Worm (Caenorhabditis elegans) whole organism, L3 larva: ENCODE measurements around the gene lgc-54.

Experiments
- R02D3.7 ChIP-seq: fragments of 150-350 bp; optimal IDR thresholded peaks from 2 replicates; lab custom pipeline; 2014; ENCODE audit warnings: missing biosample characterization, missing genetic modification characterization
- ZK546.5 ChIP-seq: sonication (generic microtip); optimal IDR thresholded peaks from 2 replicates; lab custom pipeline; 2017; ENCODE audit warnings: missing biosample characterization, missing genetic modification characterization
- aly-2 ChIP-seq: fragments of 150-350 bp; optimal IDR thresholded peaks from 2 replicates; lab custom pipeline; 2014; ENCODE audit warnings: missing biosample characterization, missing genetic modification characterization
- ama-1 ChIP-seq: fragments of 150-350 bp; optimal IDR thresholded peaks from 2 replicates; lab custom pipeline; 2018
- ceh-16 ChIP-seq: sonication (generic microtip); optimal IDR thresholded peaks from 2 replicates; lab custom pipeline; 2017; ENCODE audit warnings: missing biosample characterization, missing genetic modification characterization
- ceh-82 ChIP-seq: fragments of 150-350 bp; optimal IDR thresholded peaks from 2 replicates; lab custom pipeline; 2014; ENCODE audit warnings: missing biosample characterization, missing genetic modification characterization
- ceh-9 ChIP-seq: sonication (generic microtip); optimal IDR thresholded peaks from 2 replicates; lab custom pipeline; 2018; ENCODE audit warnings: missing biosample characterization, missing genetic modification characterization
- daf-12 ChIP-seq: fragments of 150-350 bp; optimal IDR thresholded peaks from 2 replicates; lab custom pipeline; 2014; ENCODE audit warnings: missing biosample characterization, missing genetic modification reagents, missing genetic modification characterization
- egl-27 ChIP-seq: sonication (generic microtip); optimal IDR thresholded peaks from 4 replicates; lab custom pipeline; 2017; ENCODE audit warnings: missing biosample characterization, missing genetic modification reagents, missing genetic modification characterization
- egl-5 ChIP-seq: fragments of 150-350 bp; optimal IDR thresholded peaks from 2 replicates; lab custom pipeline; 2017; ENCODE audit warnings: missing biosample characterization, missing genetic modification reagents, missing genetic modification characterization, inconsistent platforms
- elt-2 ChIP-seq: sonication (generic microtip); optimal IDR thresholded peaks from 2 replicates; lab custom pipeline; 2016; ENCODE audit warnings: missing genetic modification reagents, mild to moderate bottlenecking, missing genetic modification characterization, missing compliant biosample characterization
- elt-3 ChIP-seq, 3 experiments: fragments of 150-350 bp in 1 of 3; sonication (generic microtip) in 2 of 3; optimal IDR thresholded peaks; 2 replicates in 2 of 3; 4 replicates in 1 of 3; lab custom pipeline; 2014 to 2017; ENCODE audit warnings: missing biosample characterization in 3 of 3, missing genetic modification characterization in 3 of 3
- eor-1 ChIP-seq, 2 experiments: fragments of 150-350 bp; optimal IDR thresholded peaks; 2 replicates each; lab custom pipeline; 2014 to 2018; ENCODE audit warnings: missing biosample characterization in 2 of 2, missing genetic modification characterization in 2 of 2
- fkh-10 ChIP-seq: sonication (generic microtip); optimal IDR thresholded peaks from 2 replicates; lab custom pipeline; 2017; ENCODE audit warnings: missing biosample characterization, missing genetic modification reagents, missing genetic modification characterization
- fkh-2 ChIP-seq: fragments of 150-350 bp; optimal IDR thresholded peaks from 2 replicates; lab custom pipeline; 2014; ENCODE audit warnings: missing biosample characterization, missing genetic modification reagents, missing genetic modification characterization
- fos-1 ChIP-seq: fragments of 150-350 bp; optimal IDR thresholded peaks from 2 replicates; lab custom pipeline; 2014; ENCODE audit warnings: missing biosample characterization, missing genetic modification characterization
- hmg-11 ChIP-seq: sonication (generic microtip); optimal IDR thresholded peaks from 2 replicates; lab custom pipeline; 2016; ENCODE audit warnings: missing genetic modification characterization, missing compliant biosample characterization
- lin-15B ChIP-seq: fragments of 150-350 bp; optimal IDR thresholded peaks from 2 replicates; lab custom pipeline; 2014; ENCODE audit warnings: missing biosample characterization, missing genetic modification characterization
- mdl-1 ChIP-seq: fragments of 150-350 bp; optimal IDR thresholded peaks from 2 replicates; lab custom pipeline; 2014; ENCODE audit warnings: missing biosample characterization, missing genetic modification characterization
- mml-1 ChIP-seq: fragments of 150-350 bp; sonication (generic microtip); optimal IDR thresholded peaks from 3 replicates; lab custom pipeline; 2014; ENCODE audit warnings: missing biosample characterization, missing genetic modification characterization
- nfya-1 ChIP-seq: sonication (generic microtip); optimal IDR thresholded peaks from 2 replicates; lab custom pipeline; 2017; ENCODE audit warnings: missing genetic modification characterization, mild to moderate bottlenecking, missing compliant biosample characterization, antibody characterized with exemption, moderate library complexity; ENCODE audit not compliant: insufficient read depth
- nhr-11 ChIP-seq: fragments of 150-350 bp; optimal IDR thresholded peaks from 2 replicates; lab custom pipeline; 2014; ENCODE audit warnings: missing biosample characterization, missing genetic modification characterization
- nhr-12 ChIP-seq: fragments of 150-350 bp; optimal IDR thresholded peaks from 2 replicates; lab custom pipeline; 2014; ENCODE audit warnings: missing biosample characterization, missing genetic modification characterization
- nhr-23 ChIP-seq: fragments of 150-350 bp; optimal IDR thresholded peaks from 2 replicates; lab custom pipeline; 2014; ENCODE audit warnings: missing biosample characterization, missing genetic modification reagents, missing genetic modification characterization
- nhr-237 ChIP-seq: fragments of 150-350 bp; optimal IDR thresholded peaks from 2 replicates; lab custom pipeline; 2014; ENCODE audit warnings: missing biosample characterization, missing genetic modification characterization
- nhr-28 ChIP-seq: fragments of 150-350 bp; optimal IDR thresholded peaks from 2 replicates; lab custom pipeline; 2014; ENCODE audit warnings: missing biosample characterization, missing genetic modification characterization
- nhr-43 ChIP-seq: sonication (generic microtip); optimal IDR thresholded peaks from 2 replicates; lab custom pipeline; 2016; ENCODE audit warnings: mild to moderate bottlenecking, missing genetic modification characterization, missing compliant biosample characterization; ENCODE audit not compliant: poor library complexity, severe bottlenecking
- nhr-67 ChIP-seq: fragments of 150-350 bp; optimal IDR thresholded peaks from 2 replicates; lab custom pipeline; 2014; ENCODE audit warnings: missing biosample characterization, missing genetic modification characterization
- nhr-76 ChIP-seq: fragments of 150-350 bp; sonication (generic microtip); optimal IDR thresholded peaks from 5 replicates; lab custom pipeline; 2014; ENCODE audit warnings: missing biosample characterization, missing genetic modification characterization
- pha-4 ChIP-seq: fragments of 150-350 bp; optimal IDR thresholded peaks from 2 replicates; lab custom pipeline; 2014; ENCODE audit warnings: missing biosample characterization, missing genetic modification reagents, missing genetic modification characterization
- skn-1 ChIP-seq: fragments of 150-350 bp; optimal IDR thresholded peaks from 2 replicates; lab custom pipeline; 2014; ENCODE audit warnings: missing biosample characterization, missing genetic modification characterization
- snpc-4 ChIP-seq: fragments of 150-350 bp; optimal IDR thresholded peaks from 2 replicates; lab custom pipeline; 2014; ENCODE audit warnings: missing biosample characterization, missing genetic modification characterization
- unc-39 ChIP-seq: sonication (generic microtip); optimal IDR thresholded peaks from 4 replicates; lab custom pipeline; 2017; ENCODE audit warnings: missing biosample characterization, missing genetic modification characterization
- zag-1 ChIP-seq: fragments of 150-350 bp; optimal IDR thresholded peaks from 2 replicates; lab custom pipeline; 2014; ENCODE audit warnings: missing biosample characterization, missing genetic modification characterization
- ztf-11 ChIP-seq: fragments of 150-350 bp; optimal IDR thresholded peaks from 2 replicates; lab custom pipeline; 2014; ENCODE audit warnings: missing biosample characterization, missing genetic modification characterization
- ztf-4 ChIP-seq: fragments of 150-350 bp; optimal IDR thresholded peaks from 2 replicates; lab custom pipeline; 2014; ENCODE audit warnings: missing biosample characterization, missing genetic modification characterization

lgc-54 gene

DNA sequence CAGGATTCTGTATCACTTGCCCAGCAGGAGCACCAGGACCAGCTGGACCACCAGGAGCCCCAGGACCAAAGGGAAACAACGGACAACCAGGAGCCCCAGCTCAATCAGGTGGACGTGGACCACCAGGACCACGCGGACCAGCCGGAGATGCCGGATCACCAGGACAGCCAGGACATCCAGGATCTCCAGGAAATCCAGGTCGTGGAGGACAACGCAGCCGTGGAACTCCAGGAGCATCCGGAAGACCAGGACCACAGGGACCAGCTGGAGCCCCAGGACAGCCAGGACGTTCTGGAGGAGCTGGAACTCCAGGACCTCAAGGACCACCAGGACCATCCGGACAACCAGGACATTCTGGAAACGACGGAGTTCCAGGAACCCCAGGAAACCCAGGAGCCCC lies 10.4 kb downstream of the lgc-54 start:
- TF ChIP-seq ceh-9 (tag; lab: Kevin White, UChicago) (no peak), elt-3 (tag; optimal IDR thresholded peaks at IDR 0.05; lab: Kevin White, UChicago) (no peak), nhr-28 (tag; lab: Kevin White, UChicago) (no peak), lin-15B (tag; lab: Kevin White, UChicago) (no peak), nhr-23 (no peak), nhr-12 (no peak), ZK546.5 (tag; lab: Kevin White, UChicago) (no peak), R02D3.7 (tag; lab: Kevin White, UChicago) (no peak), egl-27 (tag; lab: Kevin White, UChicago) (no peak), elt-2 (tag; lab: Kevin White, UChicago) (no peak), nfya-1 (tag; lab: Kevin White, UChicago) (no peak), fkh-2 (tag; lab: Kevin White, UChicago) (no peak), ama-1 (lab: Kevin White, UChicago) (no peak), nhr-43 (tag; lab: Kevin White, UChicago) (no peak), nhr-67 (tag; lab: Kevin White, UChicago) (no peak), ceh-16 (tag; lab: Kevin White, UChicago) (no peak)

- TF ChIP-seq nhr-12, result no peak
- TF ChIP-seq hmg-11, result no peak
Measured at ce11 chrV:6835242-6835641, 11.2 kb downstream of the lgc-54 start, which contains the start of the genes T15B7.14 and col-143. TSS of gene T15B7.14 (minus strand) at chrV:6835342. TSS of gene col-143 (plus strand) at chrV:6835635.

DNA sequence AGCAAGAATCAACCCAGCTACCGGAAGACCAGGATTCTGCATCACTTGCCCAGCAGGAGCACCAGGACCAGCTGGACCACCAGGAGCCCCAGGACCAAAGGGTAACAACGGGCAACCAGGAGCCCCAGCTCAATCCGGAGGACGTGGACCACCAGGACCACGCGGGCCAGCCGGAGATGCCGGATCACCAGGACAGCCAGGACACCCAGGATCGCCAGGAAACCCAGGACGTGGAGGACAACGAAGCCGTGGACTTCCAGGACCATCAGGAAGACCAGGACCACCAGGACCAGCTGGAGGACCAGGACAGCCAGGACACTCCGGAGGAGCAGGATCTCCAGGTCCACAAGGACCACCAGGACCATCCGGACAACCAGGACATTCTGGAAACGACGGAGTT lies 14.9 kb downstream of the lgc-54 start:
- no peak for TF ChIP-seq nhr-11 (tag; lab: Kevin White, UChicago)
- no peak for TF ChIP-seq daf-12
- TF ChIP-seq eor-1 (tag; optimal IDR thresholded peaks at IDR 0.05; lab: Kevin White, UChicago), result no peak
- TF ChIP-seq aly-2, result no peak
- no peak for TF ChIP-seq pha-4 (tag; lab: Kevin White, UChicago)
- no peak for TF ChIP-seq egl-27 (tag; lab: Kevin White, UChicago)
- no peak for TF ChIP-seq ceh-9 (tag; lab: Kevin White, UChicago)
- no peak for TF ChIP-seq nhr-76
- no peak for TF ChIP-seq ztf-11 (tag; lab: Kevin White, UChicago)
- no peak for TF ChIP-seq unc-39 (tag; lab: Kevin White, UChicago)
- no peak for TF ChIP-seq R02D3.7 (tag; lab: Kevin White, UChicago)
- TF ChIP-seq ztf-4 (tag; lab: Kevin White, UChicago), result no peak
- no peak for TF ChIP-seq mml-1 (tag; lab: Kevin White, UChicago)
- no peak for TF ChIP-seq nhr-28 (tag; lab: Kevin White, UChicago)
- TF ChIP-seq egl-5 (tag; lab: Kevin White, UChicago), result no peak

- TF ChIP-seq nhr-11 (tag; lab: Kevin White, UChicago) (no peak), nhr-23 (peak; percentile 54)
Measured at ce11 chrV:6830755-6831227, 15.6 kb downstream of the lgc-54 start, which contains the start of gene col-142. TSS of gene col-142 (plus strand) at chrV:6831177.

- TF ChIP-seq mml-1 (tag; lab: Kevin White, UChicago) (no peak), fkh-2 (tag; lab: Kevin White, UChicago) (no peak), pha-4 (tag; lab: Kevin White, UChicago) (no peak), nhr-28 (tag; lab: Kevin White, UChicago) (no peak), eor-1 (tag; optimal IDR thresholded peaks at IDR 0.05; lab: Kevin White, UChicago) (no peak), fkh-10 (GFP tag; lab: Kevin White, UChicago) (no peak), ztf-4 (tag; lab: Kevin White, UChicago) (no peak), hmg-11 (no peak), fos-1 (tag; lab: Kevin White, UChicago) (no peak), nhr-11 (tag; lab: Kevin White, UChicago) (no peak), mdl-1 (tag; lab: Kevin White, UChicago) (no peak), ceh-82 (no peak), nhr-76 (no peak), ama-1 (lab: Kevin White, UChicago) (no peak), elt-2 (tag; lab: Kevin White, UChicago) (no peak), nhr-237 (tag; lab: Kevin White, UChicago) (no peak), zag-1 (tag; lab: Kevin White, UChicago) (no peak), nhr-43 (tag; lab: Kevin White, UChicago) (no peak), snpc-4 (tag; lab: Kevin White, UChicago) (no peak), skn-1 (tag; lab: Kevin White, UChicago) (no peak)
Measured at ce11 chrV:6830075-6830474, 16.3 kb downstream of the lgc-54 start.
